Worm (Caenorhabditis elegans): ENCODE results near the gene gars-1.

The gars-1 gene

ce11 chrIII:5193266-5193665 lies 29.8 kb upstream of the gars-1 start:
- TF ChIP-seq Y48G9A.11 (GFP tag; IDR thresholded peaks at IDR 0.05) (no peak), hlh-30 (tag; optimal IDR thresholded peaks at IDR 0.05; ENCODE audit: insufficient read depth) (peak; percentile 39)

ce11 chrIII:5190671-5191174 lies 27.3 kb upstream of the gars-1 start, which contains the start of gene hira-1:
Gene hira-1 (plus strand): TSS chrIII:5191124.
- TF ChIP-seq mep-1 (tag; optimal IDR thresholded peaks at IDR 0.05) = peak; percentile 28
- peak; percentile 6 for TF ChIP-seq ces-1 (GFP tag; optimal IDR thresholded peaks at IDR 0.05)
- peak in 1 of 2 experiments; percentile 65 for TF ChIP-seq lsy-2 (tag; optimal IDR thresholded peaks at IDR 0.05)
- no peak for TF ChIP-seq nhr-41 (GFP tag; IDR thresholded peaks at IDR 0.05)
- peak; percentile 63 for TF ChIP-seq mes-2 (tag; optimal IDR thresholded peaks at IDR 0.05; ENCODE audit: poor library complexity, severe bottlenecking)
- peak; percentile 33 for TF ChIP-seq dve-1 (tag; optimal IDR thresholded peaks at IDR 0.05; ENCODE audit: insufficient read depth)
- no peak for TF ChIP-seq zfp-3 (GFP tag; conservative IDR thresholded peaks at IDR 0.05)
- TF ChIP-seq daf-19 (GFP tag; conservative IDR thresholded peaks at IDR 0.05) = no peak
- peak; percentile 39 for TF ChIP-seq hlh-30 (tag; optimal IDR thresholded peaks at IDR 0.05; ENCODE audit: insufficient read depth)
- TF ChIP-seq lin-38 (GFP tag; IDR thresholded peaks at IDR 0.05) = peak; percentile 75
- TF ChIP-seq dpl-1 (GFP tag; optimal IDR thresholded peaks at IDR 0.05) = peak; percentile 77
- TF ChIP-seq ztf-7 (tag; optimal IDR thresholded peaks at IDR 0.05) = peak; percentile 9

- TF ChIP-seq F44E2.7 (GFP tag; IDR thresholded peaks at IDR 0.05) (no peak), lin-38 (GFP tag; IDR thresholded peaks at IDR 0.05) (peak; percentile 44), dmd-6 (GFP tag; IDR thresholded peaks at IDR 0.05) (peak; percentile 33; the same call in 1 of the 2 replicates), hif-1 (tag; optimal IDR thresholded peaks at IDR 0.05) (peak in 1 of 2 experiments; percentile 27), mes-2 (tag; optimal IDR thresholded peaks at IDR 0.05; ENCODE audit: poor library complexity, severe bottlenecking) (peak; percentile 88), unc-62 (GFP tag; optimal IDR thresholded peaks at IDR 0.05 in 1 of 2) (no peak), unc-62 (tag; optimal IDR thresholded peaks at IDR 0.05) (no peak), arid-1 (GFP tag; conservative IDR thresholded peaks at IDR 0.05) (0 out of 2 replicates have a peak, but pooled peaks have one; percentile 29), lsy-2 (tag; optimal IDR thresholded peaks at IDR 0.05) (peak in 1 of 2 experiments; percentile 27), nhr-48 (tag; optimal IDR thresholded peaks at IDR 0.05) (no peak), dpl-1 (GFP tag; optimal IDR thresholded peaks at IDR 0.05) (peak; percentile 88), nhr-76 (tag; optimal IDR thresholded peaks at IDR 0.05) (no peak), nhr-10 (tag; optimal IDR thresholded peaks at IDR 0.05) (no peak), Y75B8A.6 (GFP tag; IDR thresholded peaks at IDR 0.05) (no peak), hmg-1.1 (GFP tag; IDR thresholded peaks at IDR 0.05) (no peak), ZK337.2 (GFP tag; IDR thresholded peaks at IDR 0.05) (peak; percentile 58; the same call in 1 of the 2 replicates), F49E8.2 (tag; optimal IDR thresholded peaks at IDR 0.05; ENCODE audit: borderline replicate concordance) (peak; percentile 16), skn-1 (tag; optimal IDR thresholded peaks at IDR 0.05) (no peak), aly-2 (tag; optimal IDR thresholded peaks at IDR 0.05) (no peak)
Observed at ce11 chrIII:5190179-5190578, 26.8 kb upstream of the gars-1 start.

ce11 chrIII:5188426-5188825 lies 25.0 kb upstream of the gars-1 start, which contains the start of gene K10D2.8:
Gene K10D2.8 (plus strand): TSS chrIII:5188726.
- TF ChIP-seq dmd-8 (GFP tag; IDR thresholded peaks at IDR 0.05) (no peak), skn-1 (tag; optimal IDR thresholded peaks at IDR 0.05) (no peak), snpc-4 (tag; optimal IDR thresholded peaks at IDR 0.05) (no peak), nhr-102 (tag; optimal IDR thresholded peaks at IDR 0.05) (no peak), ama-1 (optimal IDR thresholded peaks at IDR 0.05) (no peak), T26A8.4 (GFP tag; IDR thresholded peaks at IDR 0.05) (no peak), zfp-3 (GFP tag; conservative IDR thresholded peaks at IDR 0.05) (no peak)

ce11 chrIII:5185620-5186019 lies 22.2 kb upstream of the gars-1 start, which contains the start of gene pup-2:
Gene pup-2 (plus strand): TSS chrIII:5185920.
- no peak for TF ChIP-seq rbr-2 (tag; optimal IDR thresholded peaks at IDR 0.05)
- no peak for TF ChIP-seq T26A8.4 (GFP tag; IDR thresholded peaks at IDR 0.05)
- no peak for TF ChIP-seq lin-29 (GFP tag; IDR thresholded peaks at IDR 0.05)
- TF ChIP-seq gei-8 (GFP tag; optimal IDR thresholded peaks at IDR 0.05) = no peak
- no peak for TF ChIP-seq lin-38 (GFP tag; IDR thresholded peaks at IDR 0.05)
- TF ChIP-seq D1046.2 (GFP tag; IDR thresholded peaks at IDR 0.05) = no peak
- TF ChIP-seq dpl-1 (GFP tag; optimal IDR thresholded peaks at IDR 0.05) = no peak
- TF ChIP-seq mes-2 (tag; optimal IDR thresholded peaks at IDR 0.05; ENCODE audit: poor library complexity, severe bottlenecking) = no peak
- no peak for TF ChIP-seq zip-2 (tag; optimal IDR thresholded peaks at IDR 0.05)
- no peak for TF ChIP-seq ztf-7 (tag; optimal IDR thresholded peaks at IDR 0.05)
- no peak for TF ChIP-seq lin-1 (GFP tag; IDR thresholded peaks at IDR 0.05)
- TF ChIP-seq tra-1 (GFP tag; IDR thresholded peaks at IDR 0.05) = no peak
- no peak for TF ChIP-seq pqm-1 (tag; optimal IDR thresholded peaks at IDR 0.05)
- TF ChIP-seq vab-7 (GFP tag; IDR thresholded peaks at IDR 0.05) = no peak
- no peak for TF ChIP-seq ceh-20 (GFP tag; IDR thresholded peaks at IDR 0.05)
- TF ChIP-seq zfp-3 (GFP tag; conservative IDR thresholded peaks at IDR 0.05) = no peak

Measured in whole organism, L4 larva.